Fruit fly (Drosophila melanogaster): Measurements from ENCODE around the gene CG4766.

DNA sequence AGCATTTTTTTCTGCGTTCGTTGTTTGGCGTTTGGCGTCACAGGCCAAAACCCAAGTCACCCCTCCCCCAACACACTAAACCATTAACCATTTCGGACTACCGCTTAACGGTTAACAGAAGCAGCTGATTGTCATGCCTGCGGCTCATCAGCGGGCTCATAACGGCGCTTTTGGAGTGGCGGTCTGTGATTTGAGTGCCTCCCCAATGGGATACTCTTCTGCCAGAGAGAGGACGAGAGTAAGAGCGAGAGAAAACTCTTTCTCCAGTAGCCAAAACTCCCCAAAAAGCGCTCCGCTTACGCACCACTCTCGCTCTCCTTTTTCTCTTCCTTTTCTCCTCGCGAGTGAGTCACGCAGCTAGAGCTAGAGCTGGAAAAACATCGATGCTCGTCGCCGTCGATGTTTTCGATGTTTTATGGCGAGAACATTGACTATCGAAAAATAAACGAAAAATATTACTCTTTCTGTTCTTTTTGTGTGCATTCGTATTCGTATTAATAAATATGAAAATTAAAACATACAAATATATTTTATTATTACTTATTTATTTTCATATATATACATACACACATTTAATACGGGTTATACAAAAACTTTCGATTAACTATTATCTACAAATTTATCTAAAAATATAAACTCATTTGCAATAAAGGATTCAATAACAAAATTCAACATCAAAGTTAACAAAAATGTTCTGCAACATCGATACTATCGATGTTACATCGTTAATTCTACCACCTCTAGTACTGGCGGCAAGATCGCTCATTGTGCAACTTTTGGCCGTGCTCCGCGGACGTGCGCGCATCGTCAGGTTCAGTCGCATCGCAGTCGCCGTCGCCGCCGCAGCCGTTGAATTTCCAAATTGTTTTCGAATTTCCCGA lies 34.8 kb downstream of the CG4766 start, which contains the start of gene Grip:
- no peak for TF ChIP-seq CG32264 (GFP tag; optimal IDR thresholded peaks at IDR 0.05)
- peak; percentile 2 for TF ChIP-seq rgr (GFP tag; optimal IDR thresholded peaks at IDR 0.05)
- TF ChIP-seq woc (GFP tag; optimal IDR thresholded peaks at IDR 0.05), result peak; percentile 38
- TF ChIP-seq sage (GFP tag; optimal IDR thresholded peaks at IDR 0.05), result no peak
- no peak for TF ChIP-seq Dfd (GFP tag; optimal IDR thresholded peaks at IDR 0.05)
- TF ChIP-seq psq (GFP tag; optimal IDR thresholded peaks at IDR 0.05), result peak; percentile 27
- TF ChIP-seq brk (GFP tag; optimal IDR thresholded peaks at IDR 0.05), result no peak
- peak; percentile 5 for TF ChIP-seq fru (GFP tag; optimal IDR thresholded peaks at IDR 0.05)
- no peak for TF ChIP-seq OdsH (GFP tag; optimal IDR thresholded peaks at IDR 0.05)
- no peak for TF ChIP-seq br (GFP tag; optimal IDR thresholded peaks at IDR 0.05)
- TF ChIP-seq Hr78 (GFP tag; optimal IDR thresholded peaks at IDR 0.05), result no peak
- TF ChIP-seq usp (GFP tag; optimal IDR thresholded peaks at IDR 0.05), result no peak
- TF ChIP-seq dsf (GFP tag; optimal IDR thresholded peaks at IDR 0.05; ENCODE audit: borderline replicate concordance), result no peak
